Fruit fly (Drosophila melanogaster) whole organism, embryonic: ENCODE results near the gene CG5214.

Experiments
- Asciz ChIP-seq: fragments of 200-800 bp; sonication (Bioruptor generic); optimal IDR thresholded peaks from 2 replicates; lab custom pipeline; 2017; ENCODE audit warnings: missing biosample characterization, mild to moderate bottlenecking, missing genetic modification characterization, missing genetic modification reagents
- Atf6 ChIP-seq: fragments of 200-800 bp; sonication (Bioruptor generic); IDR thresholded peaks from 2 replicates; pipeline ENCODE4 v1.3.6; 2022; ENCODE audit warnings: missing biosample characterization, missing genetic modification characterization
- Awh ChIP-seq: fragments of 200-800 bp; sonication (Bioruptor generic); IDR thresholded peaks from 2 replicates; pipeline ENCODE4, ENCODE4 v1.3.6; 2022; ENCODE audit warnings: missing biosample characterization, missing genetic modification characterization
- CG10462 ChIP-seq: fragments of 200-800 bp; sonication (Bioruptor generic); optimal IDR thresholded peaks from 2 replicates; lab custom pipeline; 2016; ENCODE audit warnings: missing biosample characterization, missing genetic modification characterization
- CG12769 ChIP-seq: fragments of 200-800 bp; sonication (Bioruptor generic); optimal IDR thresholded peaks from 2 replicates; lab custom pipeline; 2019; ENCODE audit warnings: missing biosample characterization, mild to moderate bottlenecking, missing genetic modification characterization, moderate library complexity
- CG14965 ChIP-seq: fragments of 200-800 bp; sonication (Bioruptor generic); optimal IDR thresholded peaks from 2 replicates; lab custom pipeline; 2016; ENCODE audit warnings: missing biosample characterization, missing genetic modification characterization, borderline replicate concordance
- CG15514 ChIP-seq: fragments of 200-800 bp; sonication (Bioruptor generic); optimal IDR thresholded peaks from 3 replicates; lab custom pipeline; 2017; ENCODE audit warnings: missing biosample characterization, missing genetic modification characterization, mild to moderate bottlenecking, moderate library complexity, missing genetic modification reagents
- CG30020 ChIP-seq: fragments of 200-800 bp; optimal IDR thresholded peaks from 2 replicates; lab custom pipeline; 2019; ENCODE audit warnings: missing biosample characterization, mild to moderate bottlenecking, missing genetic modification characterization, moderate library complexity
- CG32532 ChIP-seq: fragments of 200-800 bp; sonication (Bioruptor generic); IDR thresholded peaks from 2 replicates; pipeline ENCODE4 v1.3.6; 2022; ENCODE audit warnings: missing biosample characterization, missing genetic modification characterization
- CG6254 ChIP-seq: fragments of 200-800 bp; sonication (Bioruptor generic); optimal IDR thresholded peaks from 3 replicates; lab custom pipeline; 2017; ENCODE audit warnings: mild to moderate bottlenecking, missing biosample characterization, missing genetic modification reagents, missing genetic modification characterization
- CG6654 ChIP-seq: fragments of 200-800 bp; sonication (Bioruptor generic); optimal IDR thresholded peaks from 2 replicates; lab custom pipeline; 2017; ENCODE audit warnings: missing biosample characterization, mild to moderate bottlenecking, missing genetic modification characterization
- CG8281 ChIP-seq: fragments of 200-800 bp; sonication (Bioruptor generic); optimal IDR thresholded peaks from 2 replicates; lab custom pipeline; 2018; ENCODE audit warnings: missing biosample characterization, mild to moderate bottlenecking, missing genetic modification characterization, moderate library complexity
- CG8924 ChIP-seq: fragments of 200-800 bp; optimal IDR thresholded peaks from 3 replicates; lab custom pipeline; 2019; ENCODE audit warnings: missing biosample characterization, mild to moderate bottlenecking, missing genetic modification characterization, moderate library complexity
- CG9932 ChIP-seq: fragments of 200-800 bp; sonication (Bioruptor generic); IDR thresholded peaks from 2 replicates; pipeline ENCODE4 v1.3.6; 2022; ENCODE audit warnings: missing biosample characterization, missing genetic modification characterization
- CoRest ChIP-seq: fragments of 200-800 bp; sonication (Bioruptor generic); optimal IDR thresholded peaks from 3 replicates; lab custom pipeline; 2018; ENCODE audit warnings: missing biosample characterization, mild to moderate bottlenecking, missing genetic modification characterization, moderate library complexity
- Dad ChIP-seq: fragments of 200-800 bp; sonication (Bioruptor generic); optimal IDR thresholded peaks from 3 replicates; lab custom pipeline; 2016; ENCODE audit warnings: missing biosample characterization, missing genetic modification characterization
- Dfd ChIP-seq, 2 experiments: fragments of >200 bp; optimal IDR thresholded peaks; 2 replicates each; lab custom pipeline; 2017; ENCODE audit warnings: missing biosample characterization in 2 of 2, missing genetic modification characterization in 2 of 2
- GATAe ChIP-seq: fragments of 200-800 bp; sonication (Bioruptor generic); conservative IDR thresholded peaks from 2 replicates; pipeline ENCODE4 v1.3.6; 2022; ENCODE audit warnings: missing biosample characterization, missing genetic modification characterization
- HLH54F ChIP-seq: fragments of 200-800 bp; sonication (Bioruptor generic); optimal IDR thresholded peaks from 3 replicates; lab custom pipeline; 2016; ENCODE audit warnings: missing biosample characterization, missing genetic modification characterization
- Hr3 ChIP-seq: fragments of 200-800 bp; sonication (Bioruptor generic); optimal IDR thresholded peaks from 3 replicates; lab custom pipeline; 2016; ENCODE audit warnings: missing biosample characterization, missing genetic modification characterization
- MBD-R2 ChIP-seq: fragments of 200-800 bp; sonication (Bioruptor generic); IDR thresholded peaks from 2 replicates; pipeline ENCODE4 v1.3.6; 2022; ENCODE audit warnings: missing biosample characterization, missing genetic modification characterization
- Max ChIP-seq: fragments of 200-800 bp; sonication (Bioruptor generic); optimal IDR thresholded peaks from 2 replicates; lab custom pipeline; 2016; ENCODE audit warnings: missing biosample characterization, mild to moderate bottlenecking, missing genetic modification characterization
- NC2α ChIP-seq: fragments of 200-800 bp; sonication (Bioruptor generic); optimal IDR thresholded peaks from 2 replicates; lab custom pipeline; 2016; ENCODE audit warnings: missing biosample characterization, missing genetic modification characterization
- Sry-δ ChIP-seq: fragments of 200-800 bp; sonication (Bioruptor generic); optimal IDR thresholded peaks from 2 replicates; lab custom pipeline; 2016; ENCODE audit warnings: missing biosample characterization, missing genetic modification characterization
- ac ChIP-seq: fragments of 200-800 bp; sonication (Bioruptor generic); optimal IDR thresholded peaks from 3 replicates; lab custom pipeline; 2017; ENCODE audit warnings: missing biosample characterization, mild to moderate bottlenecking, missing genetic modification characterization
- ara ChIP-seq: fragments of 200-800 bp; sonication (Bioruptor generic); IDR thresholded peaks from 2 replicates; pipeline ENCODE4 v1.3.6; 2022; ENCODE audit warnings: missing biosample characterization, missing genetic modification characterization
- chinmo ChIP-seq: fragments of 200-800 bp; sonication (Bioruptor generic); IDR thresholded peaks from 4 replicates; pipeline ENCODE4 v1.3.6; 2022; ENCODE audit warnings: missing biosample characterization, missing genetic modification characterization; ENCODE audit not compliant: partially characterized antibody
- dan ChIP-seq: fragments of 200-800 bp; sonication (Bioruptor generic); IDR thresholded peaks from 2 replicates; pipeline ENCODE4 v1.3.6; 2022; ENCODE audit warnings: missing biosample characterization, missing genetic modification characterization
- ems ChIP-seq: fragments of 200-800 bp; sonication (Bioruptor generic); optimal IDR thresholded peaks from 3 replicates; lab custom pipeline; 2016; ENCODE audit warnings: missing biosample characterization, missing genetic modification characterization
- eve ChIP-seq, 2 experiments: fragments of >200 bp; optimal IDR thresholded peaks; 2 replicates each; lab custom pipeline; 2017; ENCODE audit warnings: missing biosample characterization in 2 of 2, missing genetic modification characterization in 2 of 2
- jing ChIP-seq: fragments of 200-800 bp; sonication (Bioruptor generic); optimal IDR thresholded peaks from 2 replicates; lab custom pipeline; 2018; ENCODE audit warnings: missing biosample characterization, mild to moderate bottlenecking, missing genetic modification characterization
- ken ChIP-seq: fragments of 200-800 bp; sonication (Bioruptor generic); IDR thresholded peaks from 3 replicates; pipeline ENCODE4 v1.3.6; 2022; ENCODE audit warnings: missing biosample characterization, missing genetic modification characterization
- lov ChIP-seq, 2 experiments: fragments of 200-800 bp in 1 of 2; fragments of >200 bp in 1 of 2; sonication (Bioruptor generic) in 1 of 2; IDR thresholded peaks in 1 of 2; optimal IDR thresholded peaks in 1 of 2; 2 replicates in 1 of 2; 3 replicates in 1 of 2; pipeline versions ENCODE4 v1.3.6 to Lab custom; 2017 to 2022; ENCODE audit warnings: missing biosample characterization in 1 of 2, missing genetic modification characterization in 1 of 2
- oc ChIP-seq: fragments of 200-800 bp; sonication (Bioruptor generic); optimal IDR thresholded peaks from 2 replicates; lab custom pipeline; 2018; ENCODE audit warnings: missing biosample characterization, mild to moderate bottlenecking, missing genetic modification characterization, moderate library complexity
- odd ChIP-seq: fragments of 200-800 bp; sonication (Bioruptor generic); optimal IDR thresholded peaks from 2 replicates; lab custom pipeline; 2017; ENCODE audit warnings: missing biosample characterization, mild to moderate bottlenecking, missing genetic modification characterization
- phol ChIP-seq: fragments of 200-800 bp; sonication (Bioruptor generic); optimal IDR thresholded peaks from 3 replicates; lab custom pipeline; 2018; ENCODE audit warnings: missing biosample characterization, mild to moderate bottlenecking, missing genetic modification characterization, moderate library complexity
- repo ChIP-seq: fragments of 200-800 bp; sonication (Bioruptor generic); optimal IDR thresholded peaks from 2 replicates; lab custom pipeline; 2016; ENCODE audit warnings: missing biosample characterization, missing genetic modification characterization
- rib ChIP-seq: fragments of 200-800 bp; sonication (Bioruptor generic); IDR thresholded peaks from 2 replicates; pipeline ENCODE4 v1.3.6; 2022; ENCODE audit warnings: missing biosample characterization, missing genetic modification characterization
- sim ChIP-seq: fragments of 200-800 bp; sonication (Bioruptor generic); IDR thresholded peaks from 2 replicates; pipeline ENCODE4 v1.3.6; 2022; ENCODE audit warnings: missing biosample characterization, missing genetic modification characterization
- slbo ChIP-seq: fragments of 200-800 bp; sonication (Bioruptor generic); IDR thresholded peaks from 2 replicates; pipeline ENCODE4 v1.3.6; 2022; ENCODE audit warnings: missing biosample characterization, missing genetic modification characterization
- sna ChIP-seq: fragments of 200-800 bp; sonication (Bioruptor generic); IDR thresholded peaks from 2 replicates; pipeline ENCODE4 v1.3.6; 2022; ENCODE audit warnings: missing biosample characterization, missing genetic modification characterization; ENCODE audit not compliant: partially characterized antibody
- sqz ChIP-seq: fragments of 200-800 bp; sonication (Bioruptor generic); optimal IDR thresholded peaks from 3 replicates; lab custom pipeline; 2018; ENCODE audit warnings: missing biosample characterization, mild to moderate bottlenecking, missing genetic modification characterization
- sug ChIP-seq: fragments of 200-800 bp; optimal IDR thresholded peaks from 2 replicates; lab custom pipeline; 2019; ENCODE audit warnings: missing biosample characterization, mild to moderate bottlenecking, missing genetic modification characterization, moderate library complexity
- ttk ChIP-seq: fragments of 200-800 bp; sonication (Bioruptor generic); IDR thresholded peaks from 2 replicates; pipeline ENCODE4 v2.1.2; 2022; ENCODE audit warnings: missing biosample characterization, missing genetic modification characterization
- unc-4 ChIP-seq: fragments of 200-800 bp; sonication (Bioruptor generic); IDR thresholded peaks from 2 replicates; pipeline ENCODE4 v1.3.6; 2022; ENCODE audit warnings: missing biosample characterization, missing genetic modification characterization; ENCODE audit not compliant: partially characterized antibody
- wor ChIP-seq: fragments of 200-800 bp; sonication (Bioruptor generic); IDR thresholded peaks from 2 replicates; pipeline ENCODE4 v1.3.6; 2022; ENCODE audit warnings: missing biosample characterization, missing genetic modification characterization
- z ChIP-seq: fragments of 200-800 bp; sonication (Bioruptor generic); IDR thresholded peaks from 3 replicates; pipeline ENCODE4 v1.3.6; 2022; ENCODE audit warnings: missing biosample characterization, missing genetic modification characterization
- zen2 ChIP-seq: fragments of 200-800 bp; sonication (Bioruptor generic); IDR thresholded peaks from 3 replicates; pipeline ENCODE4 v1.3.6; 2022; ENCODE audit warnings: missing biosample characterization, missing genetic modification characterization; ENCODE audit not compliant: partially characterized antibody

The CG5214 gene

DNA sequence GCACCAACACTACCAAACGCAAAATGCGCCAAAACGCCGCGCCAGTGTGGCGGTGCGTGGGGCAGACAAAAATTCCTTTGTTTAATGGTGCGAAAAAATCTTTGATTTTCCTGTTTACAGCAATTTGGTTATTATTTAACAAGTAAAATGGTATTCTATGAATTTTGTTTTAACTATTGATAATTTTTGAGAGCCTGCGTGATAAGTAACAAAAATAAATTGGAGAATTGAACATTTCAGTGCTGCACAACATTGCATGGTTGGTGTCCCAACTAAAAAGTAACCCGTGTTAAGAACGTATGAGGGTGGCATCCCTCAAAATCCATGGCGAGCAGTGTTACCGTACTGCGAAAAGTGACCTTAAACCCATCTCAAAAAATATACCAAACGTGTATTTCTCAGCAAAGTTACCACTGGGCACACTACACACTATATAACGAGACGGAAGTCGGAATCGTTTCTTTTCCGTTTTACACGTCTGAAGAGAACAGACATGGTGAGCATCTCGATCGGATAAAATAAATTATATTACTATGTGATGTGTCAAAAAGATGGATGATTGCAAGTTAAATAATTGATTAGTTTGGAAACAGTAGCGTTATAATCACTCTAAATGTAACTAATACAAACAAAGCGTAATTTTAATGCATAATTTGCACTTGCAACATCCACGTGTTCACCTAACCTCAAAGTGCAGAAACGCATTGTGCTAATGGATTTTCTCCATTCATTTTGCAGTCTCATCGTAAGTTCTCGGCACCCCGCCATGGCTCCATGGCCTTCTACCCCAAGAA lies 22.5 kb upstream of the CG5214 start, which contains the start of the genes CG6693 and RpL3 (continued):
- peak; percentile 87 for TF ChIP-seq CG15514 (GFP tag; lab: Kevin White, UChicago)
- TF ChIP-seq sna (GFP tag; lab: Robert Waterston, UW): no peak
- TF ChIP-seq ara: peak; percentile 28; the same call in 1 of the 2 replicates
- peak; percentile 82; the same call in 2 of the 4 replicates for TF ChIP-seq chinmo (GFP tag; lab: Robert Waterston, UW)
- TF ChIP-seq eve (GFP tag; optimal IDR thresholded peaks at IDR 0.05; lab: Kevin White, UChicago): no peak
- peak; percentile 82 for TF ChIP-seq CG12769
- TF ChIP-seq CG14965 (GFP tag; lab: Kevin White, UChicago): peak; percentile 28
- no peak for TF ChIP-seq wor (GFP tag; lab: Robert Waterston, UW)
- TF ChIP-seq sqz (GFP tag; lab: Kevin White, UChicago): peak; percentile 87
- TF ChIP-seq Sry-δ (GFP tag; lab: Kevin White, UChicago): peak; percentile 71
- TF ChIP-seq zen2 (GFP tag; lab: Robert Waterston, UW): no peak
- peak; percentile 86 for TF ChIP-seq Asciz
- TF ChIP-seq Max (GFP tag; lab: Kevin White, UChicago): peak; percentile 86
- TF ChIP-seq Atf6 (GFP tag; lab: Robert Waterston, UW): peak; percentile 81
- TF ChIP-seq ac (GFP tag; lab: Kevin White, UChicago): peak; percentile 66
- peak; percentile 45 for TF ChIP-seq CG6254 (GFP tag; lab: Kevin White, UChicago)
- peak; percentile 27 for TF ChIP-seq CG30020 (tag; lab: Kevin White, UChicago)
- peak; percentile 58; the same call in 2 of the 3 replicates for TF ChIP-seq ken (GFP tag; lab: Robert Waterston, UW)
- TF ChIP-seq ttk (GFP tag; lab: Robert Waterston, UW): peak; percentile 55
- no peak for TF ChIP-seq jing (GFP tag; lab: Kevin White, UChicago)
- peak; percentile 70 for TF ChIP-seq sug (tag; lab: Kevin White, UChicago)
- peak; percentile 44 for TF ChIP-seq CoRest (tag; lab: Kevin White, UChicago)
- peak; percentile 56; the same call in 1 of the 3 replicates for TF ChIP-seq z (GFP tag; lab: Robert Waterston, UW)
- peak; percentile 53 for TF ChIP-seq MBD-R2 (GFP tag; lab: Robert Waterston, UW)
- peak; percentile 39 for TF ChIP-seq repo (GFP tag; lab: Kevin White, UChicago)
- peak; percentile 86 for TF ChIP-seq CG8924 (tag; lab: Kevin White, UChicago)
- TF ChIP-seq CG8281: peak; percentile 30
- TF ChIP-seq CG10462 (GFP tag; lab: Kevin White, UChicago): no peak
- TF ChIP-seq Awh (GFP tag; lab: Robert Waterston, UW): peak; percentile 84; the same call in 1 of the 2 replicates
- peak; percentile 88 for TF ChIP-seq NC2α
- peak; percentile 59 for TF ChIP-seq slbo
- peak; percentile 73 for TF ChIP-seq Dad (GFP tag; lab: Kevin White, UChicago)
- no peak for TF ChIP-seq GATAe (GFP tag; lab: Robert Waterston, UW)
- peak; percentile 89 for TF ChIP-seq odd
- peak; percentile 90 for TF ChIP-seq phol
- TF ChIP-seq ems (GFP tag; lab: Kevin White, UChicago): peak; percentile 46
- TF ChIP-seq CG32532 (GFP tag; lab: Robert Waterston, UW): peak; percentile 86
- peak; percentile 9 for TF ChIP-seq CG6654 (GFP tag; lab: Kevin White, UChicago)
- TF ChIP-seq sim: no peak
- TF ChIP-seq lov (optimal IDR thresholded peaks at IDR 0.05; lab: Kevin White, UChicago): no peak
- peak; percentile 91 for TF ChIP-seq lov (GFP tag; IDR thresholded peaks at IDR 0.05; lab: Robert Waterston, UW)
- TF ChIP-seq unc-4: 0 out of 2 replicates have a peak, but pooled peaks have one; percentile 34
- peak; percentile 71 for TF ChIP-seq rib (GFP tag; lab: Robert Waterston, UW)
- no peak for TF ChIP-seq Dfd (GFP tag; optimal IDR thresholded peaks at IDR 0.05; lab: Kevin White, UChicago)
- no peak for TF ChIP-seq dan (GFP tag; lab: Robert Waterston, UW)
- peak; percentile 63 for TF ChIP-seq CG9932 (GFP tag; lab: Robert Waterston, UW)
- TF ChIP-seq Hr3 (GFP tag; lab: Kevin White, UChicago): peak; percentile 42
- peak; percentile 79 for TF ChIP-seq oc
- peak; percentile 53 for TF ChIP-seq HLH54F
